Worm (Caenorhabditis elegans) whole organism, midembryonic: Measurements from ENCODE around the gene C54F6.17.

Experiments
- T22C8.4 ChIP-seq: fragments of 200-800 bp; sonication (Bioruptor generic); IDR thresholded peaks from 2 replicates; pipeline ENCODE4 v1.3.6; 2022; ENCODE audit warnings: missing genetic modification characterization, missing compliant biosample characterization
- cog-1 ChIP-seq: sonication (generic microtip); optimal IDR thresholded peaks from 2 replicates; lab custom pipeline; 2016; ENCODE audit warnings: missing genetic modification characterization, missing compliant biosample characterization
- flt-1 ChIP-seq: fragments of 200-800 bp; sonication (Bioruptor generic); IDR thresholded peaks from 2 replicates; pipeline ENCODE4 v1.3.6; 2022; ENCODE audit warnings: missing genetic modification characterization, missing compliant biosample characterization
- klf-2 ChIP-seq: fragments of 200-800 bp; sonication (Bioruptor generic); conservative IDR thresholded peaks from 2 replicates; pipeline ENCODE4 v1.3.6; 2022; ENCODE audit warnings: missing genetic modification reagents, missing genetic modification characterization, missing compliant biosample characterization
- med-1 ChIP-seq: sonication (generic microtip); optimal IDR thresholded peaks from 2 replicates; lab custom pipeline; 2017; ENCODE audit warnings: missing genetic modification characterization, mild to moderate bottlenecking, missing compliant biosample characterization, antibody characterized with exemption, missing genetic modification reagents; ENCODE audit not compliant: insufficient read depth
- ref-1 ChIP-seq: fragments of 200-800 bp; sonication (Bioruptor generic); conservative IDR thresholded peaks from 2 replicates; pipeline ENCODE4 v1.3.6; 2022; ENCODE audit warnings: missing genetic modification reagents, missing genetic modification characterization, missing compliant biosample characterization
- tab-1 ChIP-seq: fragments of 200-800 bp; sonication (Bioruptor generic); IDR thresholded peaks from 2 replicates; pipeline ENCODE4 v1.3.6; 2022; ENCODE audit warnings: missing genetic modification characterization, missing compliant biosample characterization
- ztf-23 ChIP-seq: fragments of 200-800 bp; sonication (Bioruptor generic); IDR thresholded peaks from 2 replicates; pipeline ENCODE4 v1.3.6; 2022; ENCODE audit warnings: missing genetic modification reagents, missing genetic modification characterization, missing compliant biosample characterization
- ztf-29 ChIP-seq: fragments of 200-800 bp; sonication (Bioruptor generic); IDR thresholded peaks from 2 replicates; pipeline ENCODE4 v1.3.6; 2022; ENCODE audit warnings: missing genetic modification reagents, missing genetic modification characterization, missing compliant biosample characterization

C54F6.17 gene

DNA sequence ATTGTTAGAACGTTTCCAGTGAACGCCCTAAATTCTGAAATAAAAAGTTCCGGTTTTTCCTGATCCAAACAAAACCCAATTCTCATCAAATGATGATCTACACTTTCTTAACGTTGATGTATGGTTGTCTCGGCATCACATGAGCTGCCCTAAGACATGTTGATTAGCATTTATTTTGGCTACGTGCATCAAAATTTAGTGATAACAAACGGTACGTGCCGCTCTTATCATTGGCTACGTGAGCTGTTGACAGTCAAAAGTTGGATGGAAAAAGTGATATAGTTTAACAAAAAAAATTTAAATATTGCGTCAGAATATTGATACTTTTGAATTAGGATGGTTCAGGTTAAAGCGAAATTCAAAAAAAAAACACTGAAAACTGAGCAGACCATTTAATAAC lies 20.8 kb downstream of the C54F6.17 start:
- TF ChIP-seq cog-1: no peak

DNA sequence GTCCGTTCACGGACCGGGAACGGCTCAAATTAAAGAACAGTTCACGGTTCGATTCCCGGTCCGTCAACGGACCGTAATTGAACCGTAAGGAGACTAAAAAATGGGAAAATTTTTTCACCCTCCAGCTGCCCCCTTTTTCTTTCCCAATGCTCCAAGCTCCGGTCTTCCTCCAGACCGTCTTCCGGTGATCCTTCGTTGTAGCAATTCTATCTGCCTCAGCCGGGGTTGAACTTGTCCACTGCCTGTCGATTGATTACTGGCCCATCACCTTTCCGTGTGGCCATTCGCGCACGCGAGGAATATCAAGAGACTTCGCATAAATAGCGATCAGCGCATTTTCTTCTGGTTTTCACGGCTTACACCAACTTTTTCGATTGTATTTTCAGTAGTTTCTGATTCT lies 21.2 kb downstream of the C54F6.17 start:
- TF ChIP-seq flt-1: peak; percentile 89
- peak; percentile 81 for TF ChIP-seq ztf-23 (GFP tag; lab: Robert Waterston, UW)
- peak; percentile 79 for TF ChIP-seq tab-1 (GFP tag; lab: Robert Waterston, UW)
- peak; percentile 59; the same call in 1 of the 2 replicates for TF ChIP-seq klf-2

DNA sequence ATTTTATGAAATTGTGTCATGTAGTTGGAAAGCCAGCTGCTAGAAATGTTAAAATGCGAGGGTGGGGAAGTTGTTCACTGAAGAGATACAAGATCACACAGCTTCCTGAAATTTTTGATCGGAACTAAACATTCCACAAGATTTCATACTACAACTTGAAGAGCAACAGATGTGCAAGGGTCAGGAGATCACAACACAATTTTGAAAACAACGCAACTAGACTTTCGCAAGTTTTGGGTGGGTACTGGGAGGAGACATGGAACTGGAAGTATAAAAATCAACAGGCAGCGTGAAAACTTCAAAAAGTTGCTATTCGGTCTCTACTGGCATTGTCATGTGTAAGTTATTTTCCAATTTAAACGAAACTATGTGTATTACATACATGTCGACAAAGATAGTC lies 24.6 kb downstream of the C54F6.17 start, which contains the start of gene F19F10.3:
Gene F19F10.3, plus strand, starts transcription at position 301 of the 400 bp plus-strand sequence.
- TF ChIP-seq ztf-23 (GFP tag; lab: Robert Waterston, UW) (no peak), ref-1 (no peak), tab-1 (GFP tag; lab: Robert Waterston, UW) (no peak), klf-2 (no peak), cog-1 (no peak), T22C8.4 (GFP tag; lab: Robert Waterston, UW) (no peak), med-1 (GFP tag; lab: Kevin White, UChicago) (no peak), ztf-29 (GFP tag; lab: Robert Waterston, UW) (no peak), flt-1 (no peak)

DNA sequence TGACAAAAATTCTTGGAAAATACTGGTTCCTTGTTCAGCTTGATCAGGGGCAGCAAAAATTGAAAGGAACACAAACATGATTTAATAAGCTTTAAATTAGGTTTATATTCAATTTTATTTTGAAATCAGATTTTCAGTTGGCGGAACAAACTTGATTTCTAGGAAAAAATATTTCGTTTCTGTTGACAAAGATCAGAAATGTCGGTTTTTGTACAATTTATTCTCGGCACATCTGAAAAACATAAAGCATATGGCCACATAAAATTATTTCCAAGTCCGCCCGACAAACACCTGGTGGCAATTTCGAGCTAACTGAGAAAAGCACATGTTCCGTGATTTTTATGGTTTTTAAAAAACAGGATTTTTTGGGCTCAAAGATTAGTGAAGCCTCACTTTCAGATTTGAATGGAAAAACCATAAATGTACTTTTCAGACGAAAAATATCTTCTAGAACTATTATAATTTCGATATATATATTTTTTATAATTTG lies 26.7 kb downstream of the C54F6.17 start, which contains the start of gene ttr-10:
Gene ttr-10, minus strand, starts transcription at position 51 of the 490 bp plus-strand sequence.
- TF ChIP-seq cog-1 (no peak), ztf-29 (GFP tag; lab: Robert Waterston, UW) (no peak), klf-2 (no peak), flt-1 (no peak), T22C8.4 (GFP tag; lab: Robert Waterston, UW) (no peak), med-1 (GFP tag; lab: Kevin White, UChicago) (no peak)

DNA sequence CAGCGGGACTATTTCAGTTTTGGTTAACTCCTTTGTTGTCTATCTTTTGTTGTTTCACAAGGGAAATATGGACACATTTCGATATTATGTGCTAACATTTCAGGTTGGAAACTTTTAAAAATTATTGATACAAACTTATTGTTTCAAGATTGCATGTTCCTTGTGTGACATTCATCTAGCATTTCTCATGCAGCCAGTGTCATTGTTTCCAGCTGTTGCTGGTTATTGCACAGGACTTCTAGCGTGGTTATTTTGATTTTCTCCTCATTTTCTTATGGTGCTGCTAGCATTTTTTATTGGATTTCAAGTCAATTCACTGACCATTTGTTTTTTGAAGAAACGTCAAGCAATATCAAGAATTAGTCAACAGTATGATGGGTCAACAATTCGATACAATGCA lies 28.6 kb downstream of the C54F6.17 start:
- TF ChIP-seq cog-1: no peak
- TF ChIP-seq med-1 (GFP tag; lab: Kevin White, UChicago): no peak
- TF ChIP-seq T22C8.4 (GFP tag; lab: Robert Waterston, UW): no peak
- TF ChIP-seq flt-1: no peak
- no peak for TF ChIP-seq tab-1 (GFP tag; lab: Robert Waterston, UW)

DNA sequence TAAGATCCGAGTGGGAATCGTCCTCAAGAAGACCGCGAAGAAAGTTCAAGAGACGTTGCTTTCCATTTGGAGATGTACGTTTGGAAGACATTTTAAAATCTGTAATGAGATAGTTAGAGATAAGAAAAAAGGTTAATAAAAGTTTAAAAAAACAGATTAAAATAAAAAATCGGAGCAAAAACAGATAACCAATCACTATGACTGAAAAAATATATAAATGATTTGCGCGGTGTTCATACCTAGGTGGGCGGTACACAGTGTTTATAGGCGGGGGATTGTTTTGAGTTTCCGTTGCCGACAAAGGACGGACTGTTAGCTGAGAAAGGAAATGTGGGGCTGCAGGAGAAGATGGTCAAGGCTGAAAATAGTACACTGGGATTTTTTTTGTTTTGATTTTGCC lies 31.4 kb downstream of the C54F6.17 start, which contains the start of gene ets-7:
Gene ets-7, minus strand, starts transcription at position 101 of the 400 bp plus-strand sequence.
- TF ChIP-seq tab-1 (GFP tag; lab: Robert Waterston, UW) (no peak), T22C8.4 (GFP tag; lab: Robert Waterston, UW) (no peak), flt-1 (no peak), ztf-29 (GFP tag; lab: Robert Waterston, UW) (no peak), cog-1 (no peak), klf-2 (no peak), ref-1 (no peak), med-1 (GFP tag; lab: Kevin White, UChicago) (no peak), ztf-23 (GFP tag; lab: Robert Waterston, UW) (no peak)

DNA sequence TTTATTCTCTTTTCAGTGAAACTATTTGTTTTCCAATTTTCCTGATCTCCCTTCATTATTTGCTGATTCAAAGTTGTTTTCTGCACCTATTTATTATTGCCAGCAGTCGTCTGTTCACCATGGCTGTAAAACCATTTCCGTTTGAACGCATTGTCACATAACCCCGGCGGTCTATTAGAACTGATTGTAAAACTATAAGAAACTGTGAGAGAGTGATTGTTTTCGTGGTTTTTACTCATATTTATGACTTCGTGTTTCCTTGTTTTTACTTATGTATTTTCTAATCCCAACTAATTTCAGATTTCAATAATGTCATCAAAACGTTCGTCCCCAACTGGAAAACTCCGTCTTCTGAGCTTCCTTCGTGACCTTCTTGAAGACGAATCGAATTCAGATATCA lies 35.7 kb downstream of the C54F6.17 start, which contains the start of gene F19F10.1:
Gene F19F10.1, plus strand, starts transcription at position 301 of the 400 bp plus-strand sequence.
- TF ChIP-seq T22C8.4 (GFP tag; lab: Robert Waterston, UW) (no peak), flt-1 (no peak), ztf-23 (GFP tag; lab: Robert Waterston, UW) (no peak), ref-1 (no peak), ztf-29 (GFP tag; lab: Robert Waterston, UW) (no peak), klf-2 (no peak), med-1 (GFP tag; lab: Kevin White, UChicago) (no peak), cog-1 (no peak), tab-1 (GFP tag; lab: Robert Waterston, UW) (no peak)

DNA sequence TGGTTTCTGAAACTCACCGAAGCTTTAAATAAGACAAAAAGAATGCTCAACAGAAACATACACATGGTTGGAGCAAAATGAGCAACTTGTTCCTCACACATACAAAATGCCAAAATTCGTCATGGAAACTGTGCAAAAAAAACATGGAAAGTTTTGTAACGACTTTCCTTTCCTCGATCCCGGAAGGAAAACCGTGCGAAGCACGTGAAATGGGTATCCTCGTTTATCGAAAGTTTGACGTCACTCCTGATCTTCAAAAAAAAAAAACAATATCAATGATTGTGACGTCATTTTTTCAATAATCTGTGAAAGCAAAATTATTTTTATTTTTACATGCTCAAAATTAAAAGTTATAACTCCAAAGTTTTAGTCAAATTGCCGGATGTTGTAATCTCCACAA lies 43.0 kb downstream of the C54F6.17 start, which contains the start of gene clec-212:
Gene clec-212, minus strand, starts transcription at position 101 of the 400 bp plus-strand sequence.
- no peak for TF ChIP-seq cog-1
- TF ChIP-seq ztf-29 (GFP tag; lab: Robert Waterston, UW): no peak
- no peak for TF ChIP-seq ref-1
- no peak for TF ChIP-seq ztf-23 (GFP tag; lab: Robert Waterston, UW)
- TF ChIP-seq flt-1: no peak
- no peak for TF ChIP-seq klf-2
- no peak for TF ChIP-seq tab-1 (GFP tag; lab: Robert Waterston, UW)
- TF ChIP-seq med-1 (GFP tag; lab: Kevin White, UChicago): no peak
- TF ChIP-seq T22C8.4 (GFP tag; lab: Robert Waterston, UW): no peak

DNA sequence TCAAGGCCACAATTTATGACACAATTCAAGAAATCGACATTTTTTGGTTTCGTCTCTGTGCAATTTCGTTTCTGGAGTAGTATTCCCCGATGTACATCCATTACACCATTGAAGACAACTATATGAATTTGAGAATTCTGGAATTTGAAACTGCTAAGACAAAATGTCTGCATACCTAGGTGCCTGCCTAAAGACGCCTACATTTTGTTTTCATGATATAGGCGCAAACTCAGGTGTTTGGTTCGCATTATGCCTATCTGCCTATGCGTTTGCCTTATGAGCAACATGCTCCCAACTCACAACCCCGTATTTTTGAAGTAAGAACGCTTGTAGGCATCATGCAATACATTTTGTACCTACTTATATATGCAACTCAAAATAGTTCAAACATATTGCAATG lies 43.7 kb downstream of the C54F6.17 start, which contains the start of gene F19F10.14:
Gene F19F10.14, minus strand, starts transcription at position 101 of the 400 bp plus-strand sequence.
- TF ChIP-seq ztf-23 (GFP tag; lab: Robert Waterston, UW): no peak
- no peak for TF ChIP-seq T22C8.4 (GFP tag; lab: Robert Waterston, UW)
- no peak for TF ChIP-seq ref-1
- TF ChIP-seq flt-1: no peak
- TF ChIP-seq tab-1 (GFP tag; lab: Robert Waterston, UW): no peak
- no peak for TF ChIP-seq med-1 (GFP tag; lab: Kevin White, UChicago)
- TF ChIP-seq ztf-29 (GFP tag; lab: Robert Waterston, UW): no peak
- no peak for TF ChIP-seq cog-1
- no peak for TF ChIP-seq klf-2

DNA sequence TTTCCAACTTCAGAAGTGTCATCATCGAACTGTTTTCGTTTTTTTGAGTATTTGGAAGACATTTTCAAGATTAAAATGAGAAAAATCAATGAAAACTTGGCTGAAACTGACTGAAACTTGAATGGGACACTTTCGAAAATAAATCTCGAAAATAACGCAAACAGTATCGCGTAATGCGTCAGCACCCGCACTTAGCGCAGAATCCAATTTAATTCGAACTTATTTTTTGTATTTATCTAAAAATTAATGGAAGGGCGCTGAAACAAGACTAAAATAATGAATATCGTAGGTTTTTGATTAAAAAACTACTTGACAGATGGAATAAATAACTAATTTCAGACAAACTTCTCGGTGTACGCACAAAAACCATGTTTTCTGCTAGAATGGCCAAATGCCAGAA lies 48.3 kb downstream of the C54F6.17 start, which contains the start of the genes snu-66 and ints-9:
Gene snu-66, minus strand, starts transcription at position 108 of the 400 bp plus-strand sequence.
Gene ints-9, plus strand, starts transcription at position 240 of the 400 bp plus-strand sequence.
- no peak for TF ChIP-seq T22C8.4 (GFP tag; lab: Robert Waterston, UW)
- no peak for TF ChIP-seq med-1 (GFP tag; lab: Kevin White, UChicago)
- TF ChIP-seq ztf-29 (GFP tag; lab: Robert Waterston, UW): no peak
- no peak for TF ChIP-seq ref-1
- no peak for TF ChIP-seq tab-1 (GFP tag; lab: Robert Waterston, UW)
